Fruit fly (Drosophila melanogaster) whole organism, embryonic: Measurements from ENCODE around the gene RpS5b.
A peak's percentile ranks its signal among the peaks of the same experiment; 100 is the strongest.

ENCODE experiments used
- Ada2b ChIP-seq: fragments of 200-800 bp; sonication (Bioruptor generic); IDR thresholded peaks from 2 replicates; pipeline ENCODE4 v1.3.6; 2022; ENCODE audit warnings: missing biosample characterization, missing genetic modification characterization
- Atf-2 ChIP-seq: fragments of 200-800 bp; sonication (Bioruptor generic); optimal IDR thresholded peaks from 2 replicates; lab custom pipeline; 2016; ENCODE audit warnings: missing biosample characterization, missing genetic modification characterization
- CG10147 ChIP-seq: fragments of 200-800 bp; sonication (Bioruptor generic); optimal IDR thresholded peaks from 2 replicates; lab custom pipeline; 2019; ENCODE audit warnings: missing biosample characterization, mild to moderate bottlenecking, missing genetic modification characterization, moderate library complexity
- CG1024 ChIP-seq: fragments of 200-800 bp; sonication (Bioruptor generic); IDR thresholded peaks from 2 replicates; pipeline ENCODE4 v1.3.6; 2022; ENCODE audit warnings: missing biosample characterization, missing genetic modification characterization
- CG10366 ChIP-seq: fragments of 200-800 bp; sonication (Bioruptor generic); IDR thresholded peaks from 2 replicates; pipeline ENCODE4 v1.3.6; 2022; ENCODE audit warnings: missing biosample characterization, missing genetic modification characterization
- CG10565 ChIP-seq: fragments of 200-800 bp; sonication (Bioruptor generic); optimal IDR thresholded peaks from 3 replicates; lab custom pipeline; 2016; ENCODE audit warnings: missing biosample characterization, mild to moderate bottlenecking, missing genetic modification characterization
- CG11504 ChIP-seq: fragments of 200-800 bp; sonication (Bioruptor generic); optimal IDR thresholded peaks from 3 replicates; lab custom pipeline; 2019; ENCODE audit warnings: missing biosample characterization, mild to moderate bottlenecking, missing genetic modification characterization, moderate library complexity
- CG13123 ChIP-seq: fragments of 200-800 bp; sonication (Bioruptor generic); optimal IDR thresholded peaks from 2 replicates; lab custom pipeline; 2016; ENCODE audit warnings: missing biosample characterization, missing genetic modification characterization
- CG13424 ChIP-seq: fragments of 200-800 bp; sonication (Bioruptor generic); optimal IDR thresholded peaks from 2 replicates; lab custom pipeline; 2019; ENCODE audit warnings: missing biosample characterization, mild to moderate bottlenecking, missing genetic modification characterization, moderate library complexity
- CG14014 ChIP-seq: fragments of 200-800 bp; sonication (Bioruptor generic); IDR thresholded peaks from 2 replicates; pipeline ENCODE4 v1.3.6; 2022; ENCODE audit warnings: missing biosample characterization, missing genetic modification characterization
- CG15514 ChIP-seq: fragments of 200-800 bp; sonication (Bioruptor generic); optimal IDR thresholded peaks from 3 replicates; lab custom pipeline; 2017; ENCODE audit warnings: missing biosample characterization, missing genetic modification characterization, mild to moderate bottlenecking, moderate library complexity, missing genetic modification reagents
- CG16815 ChIP-seq: fragments of 200-800 bp; sonication (Bioruptor generic); optimal IDR thresholded peaks from 3 replicates; lab custom pipeline; 2017; ENCODE audit warnings: missing biosample characterization, mild to moderate bottlenecking, missing genetic modification characterization
- CG2120 ChIP-seq: fragments of 200-800 bp; sonication (Bioruptor generic); optimal IDR thresholded peaks from 3 replicates; lab custom pipeline; 2016; ENCODE audit warnings: missing biosample characterization, missing genetic modification characterization
- CG2875 ChIP-seq: fragments of 200-800 bp; sonication (Bioruptor generic); optimal IDR thresholded peaks from 2 replicates; lab custom pipeline; 2017; ENCODE audit warnings: missing biosample characterization, mild to moderate bottlenecking, missing genetic modification characterization, missing genetic modification reagents
- CG3163 ChIP-seq: fragments of 200-800 bp; sonication (Bioruptor generic); optimal IDR thresholded peaks from 3 replicates; lab custom pipeline; 2016; ENCODE audit warnings: missing biosample characterization, missing genetic modification characterization
- CG3995 ChIP-seq: fragments of 200-800 bp; sonication (Bioruptor generic); optimal IDR thresholded peaks from 3 replicates; lab custom pipeline; 2016; ENCODE audit warnings: missing biosample characterization, missing genetic modification characterization
- CG7556 ChIP-seq: fragments of 200-800 bp; sonication (Bioruptor generic); optimal IDR thresholded peaks from 2 replicates; lab custom pipeline; 2017; ENCODE audit warnings: missing biosample characterization, mild to moderate bottlenecking, missing genetic modification characterization
- CG9797 ChIP-seq: fragments of 200-800 bp; sonication (Bioruptor generic); optimal IDR thresholded peaks from 3 replicates; lab custom pipeline; 2018; ENCODE audit warnings: missing biosample characterization, mild to moderate bottlenecking, missing genetic modification characterization
- CG9817 ChIP-seq: fragments of 200-800 bp; sonication (Bioruptor generic); optimal IDR thresholded peaks from 2 replicates; lab custom pipeline; 2018; ENCODE audit warnings: missing biosample characterization, mild to moderate bottlenecking, missing genetic modification characterization, moderate library complexity
- Chrac-16 ChIP-seq: fragments of 200-800 bp; sonication (Bioruptor generic); optimal IDR thresholded peaks from 3 replicates; lab custom pipeline; 2016; ENCODE audit warnings: missing biosample characterization, missing genetic modification characterization
- ERR ChIP-seq: fragments of 200-800 bp; sonication (Bioruptor generic); optimal IDR thresholded peaks from 2 replicates; lab custom pipeline; 2016; ENCODE audit warnings: missing biosample characterization, missing genetic modification characterization
- Hmr ChIP-seq: fragments of 200-800 bp; sonication (Bioruptor generic); optimal IDR thresholded peaks from 3 replicates; lab custom pipeline; 2017; ENCODE audit warnings: mild to moderate bottlenecking, missing biosample characterization, missing genetic modification reagents, missing genetic modification characterization
- Lim3 ChIP-seq: fragments of 200-800 bp; sonication (Bioruptor generic); IDR thresholded peaks from 2 replicates; pipeline ENCODE4 v1.3.6; 2022; ENCODE audit warnings: missing biosample characterization, missing genetic modification characterization
- Nf-YC ChIP-seq: fragments of 200-800 bp; optimal IDR thresholded peaks from 3 replicates; lab custom pipeline; 2019; ENCODE audit warnings: missing biosample characterization, mild to moderate bottlenecking, missing genetic modification characterization, moderate library complexity
- NfI ChIP-seq: fragments of 200-800 bp; sonication (Bioruptor generic); optimal IDR thresholded peaks from 3 replicates; lab custom pipeline; 2018; ENCODE audit warnings: missing biosample characterization, mild to moderate bottlenecking, missing genetic modification characterization, moderate library complexity
- Six4 ChIP-seq: fragments of 200-800 bp; sonication (Bioruptor generic); optimal IDR thresholded peaks from 2 replicates; lab custom pipeline; 2016; ENCODE audit warnings: missing biosample characterization, missing genetic modification characterization
- Sry-δ ChIP-seq: fragments of 200-800 bp; sonication (Bioruptor generic); optimal IDR thresholded peaks from 2 replicates; lab custom pipeline; 2016; ENCODE audit warnings: missing biosample characterization, missing genetic modification characterization
- ash1 ChIP-seq: fragments of 200-800 bp; sonication (Bioruptor generic); optimal IDR thresholded peaks from 2 replicates; lab custom pipeline; 2018; ENCODE audit warnings: missing biosample characterization, mild to moderate bottlenecking, missing genetic modification characterization
- az2 ChIP-seq: fragments of 200-800 bp; sonication (Bioruptor generic); optimal IDR thresholded peaks from 3 replicates; lab custom pipeline; 2016; ENCODE audit warnings: missing biosample characterization, missing genetic modification characterization
- bcd ChIP-seq: fragments of 200-800 bp; sonication (Bioruptor generic); optimal IDR thresholded peaks from 2 replicates; lab custom pipeline; 2017; ENCODE audit warnings: missing biosample characterization, mild to moderate bottlenecking, missing genetic modification characterization
- bowl ChIP-seq: fragments of 200-800 bp; sonication (Bioruptor generic); IDR thresholded peaks from 2 replicates; pipeline ENCODE4 v1.3.6; 2022; ENCODE audit warnings: missing biosample characterization, missing genetic modification characterization
- chm ChIP-seq: fragments of 200-800 bp; sonication (Bioruptor generic); IDR thresholded peaks from 2 replicates; pipeline ENCODE4 v1.3.6; 2022; ENCODE audit warnings: missing biosample characterization, missing genetic modification characterization
- crp ChIP-seq, 2 experiments: fragments of 200-800 bp; sonication (Bioruptor generic); optimal IDR thresholded peaks; 2 replicates in 1 of 2; 3 replicates in 1 of 2; lab custom pipeline; 2017; ENCODE audit warnings: missing biosample characterization in 2 of 2, missing genetic modification characterization in 2 of 2, mild to moderate bottlenecking in 1 of 2, moderate library complexity in 1 of 2
- disco-r ChIP-seq: fragments of 200-800 bp; sonication (Bioruptor generic); optimal IDR thresholded peaks from 2 replicates; lab custom pipeline; 2016; ENCODE audit warnings: missing biosample characterization, missing genetic modification characterization
- emc ChIP-seq: fragments of 200-800 bp; sonication (Bioruptor generic); optimal IDR thresholded peaks from 2 replicates; lab custom pipeline; 2016; ENCODE audit warnings: missing biosample characterization, missing genetic modification characterization
- fd96Cb ChIP-seq: fragments of 200-800 bp; sonication (Bioruptor generic); optimal IDR thresholded peaks from 2 replicates; lab custom pipeline; 2018; ENCODE audit warnings: missing biosample characterization, mild to moderate bottlenecking, missing genetic modification characterization, moderate library complexity
- ham ChIP-seq: fragments of 200-800 bp; sonication (Bioruptor generic); IDR thresholded peaks from 2 replicates; pipeline ENCODE4 v1.3.6; 2022; ENCODE audit warnings: missing biosample characterization, missing genetic modification characterization
- her ChIP-seq: fragments of 200-800 bp; sonication (Bioruptor generic); optimal IDR thresholded peaks from 2 replicates; lab custom pipeline; 2016; ENCODE audit warnings: missing biosample characterization, missing genetic modification characterization
- insv ChIP-seq, 2 experiments: fragments of 200-800 bp; sonication (Bioruptor generic); optimal IDR thresholded peaks; 3 replicates each; lab custom pipeline; 2016 to 2018; ENCODE audit warnings: missing biosample characterization in 2 of 2, missing genetic modification characterization in 2 of 2
- inv ChIP-seq: fragments of 200-800 bp; sonication (Bioruptor generic); IDR thresholded peaks from 2 replicates; pipeline ENCODE4 v1.3.6; 2022; ENCODE audit warnings: missing biosample characterization, missing genetic modification characterization; ENCODE audit not compliant: partially characterized antibody
- knrl ChIP-seq: fragments of 200-800 bp; sonication (Bioruptor generic); IDR thresholded peaks from 3 replicates; pipeline ENCODE4 v1.3.6; 2022; ENCODE audit warnings: missing biosample characterization, missing genetic modification characterization; ENCODE audit not compliant: partially characterized antibody
- lov ChIP-seq, 2 experiments: fragments of 200-800 bp in 1 of 2; fragments of >200 bp in 1 of 2; sonication (Bioruptor generic) in 1 of 2; IDR thresholded peaks in 1 of 2; optimal IDR thresholded peaks in 1 of 2; 2 replicates in 1 of 2; 3 replicates in 1 of 2; pipeline versions ENCODE4 v1.3.6 to Lab custom; 2017 to 2022; ENCODE audit warnings: missing biosample characterization in 1 of 2, missing genetic modification characterization in 1 of 2
- run ChIP-seq: fragments of 200-800 bp; sonication (Bioruptor generic); optimal IDR thresholded peaks from 3 replicates; lab custom pipeline; 2018; ENCODE audit warnings: missing biosample characterization, mild to moderate bottlenecking, missing genetic modification characterization
- slou ChIP-seq: fragments of 200-800 bp; sonication (Bioruptor generic); optimal IDR thresholded peaks from 3 replicates; lab custom pipeline; 2016; ENCODE audit warnings: missing biosample characterization, missing genetic modification characterization
- tin ChIP-seq: fragments of 200-800 bp; sonication (Bioruptor generic); optimal IDR thresholded peaks from 3 replicates; lab custom pipeline; 2016; ENCODE audit warnings: missing biosample characterization, missing genetic modification characterization
- toy ChIP-seq: fragments of 200-800 bp; sonication (Bioruptor generic); IDR thresholded peaks from 2 replicates; pipeline ENCODE4 v1.3.6; 2022; ENCODE audit warnings: missing biosample characterization, missing genetic modification characterization
- usp ChIP-seq: fragments of >200 bp; optimal IDR thresholded peaks from 2 replicates; lab custom pipeline; 2017; ENCODE audit warnings: missing biosample characterization, missing genetic modification characterization
- wdn ChIP-seq: fragments of 200-800 bp; sonication (Bioruptor generic); IDR thresholded peaks from 2 replicates; pipeline ENCODE4 v1.3.6; 2022; ENCODE audit warnings: missing biosample characterization, missing genetic modification characterization
- wor ChIP-seq: fragments of 200-800 bp; sonication (Bioruptor generic); IDR thresholded peaks from 2 replicates; pipeline ENCODE4 v1.3.6; 2022; ENCODE audit warnings: missing biosample characterization, missing genetic modification characterization
- z ChIP-seq: fragments of 200-800 bp; sonication (Bioruptor generic); IDR thresholded peaks from 3 replicates; pipeline ENCODE4 v1.3.6; 2022; ENCODE audit warnings: missing biosample characterization, missing genetic modification characterization

The RpS5b gene

dm6 chr3R:14903837-14904431, 2.6 kb upstream of the RpS5b start, which contains the start of gene VhaPPA1-1 (continued):
- TF ChIP-seq Nf-YC (tag; lab: Kevin White, UChicago): peak; percentile 60
- no peak for TF ChIP-seq CG10565
- peak; percentile 57; the same call in 1 of the 2 replicates for TF ChIP-seq chm
- peak in 1 of 2 experiments; percentile 69 for TF ChIP-seq crp (GFP tag; optimal IDR thresholded peaks at IDR 0.05; lab: Kevin White, UChicago)
- peak; percentile 28 for TF ChIP-seq bcd
- peak; percentile 43 for TF ChIP-seq Hmr (GFP tag; lab: Kevin White, UChicago)
- TF ChIP-seq CG10147 (GFP tag; lab: Kevin White, UChicago): peak; percentile 58
- TF ChIP-seq Sry-δ (GFP tag; lab: Kevin White, UChicago): peak; percentile 86
- TF ChIP-seq wor: no peak
- TF ChIP-seq CG11504 (tag; lab: Kevin White, UChicago): peak; percentile 53
- no peak for TF ChIP-seq bowl (GFP tag; lab: Robert Waterston, UW)
- no peak for TF ChIP-seq fd96Cb (tag; lab: Kevin White, UChicago)
- TF ChIP-seq ERR (GFP tag; lab: Kevin White, UChicago): no peak
- peak; percentile 1 for TF ChIP-seq Chrac-16
- TF ChIP-seq CG14014: no peak
- TF ChIP-seq Ada2b (GFP tag; lab: Robert Waterston, UW): 0 out of 2 replicates have a peak, but pooled peaks have one; percentile 14
- no peak for TF ChIP-seq ash1
- no peak for TF ChIP-seq ham (GFP tag; lab: Robert Waterston, UW)
- peak in 1 of 2 experiments; percentile 5 for TF ChIP-seq insv (GFP tag; optimal IDR thresholded peaks at IDR 0.05; lab: Kevin White, UChicago)
- TF ChIP-seq disco-r: no peak
- no peak for TF ChIP-seq az2
- peak; percentile 68 for TF ChIP-seq CG3995 (GFP tag; lab: Kevin White, UChicago)
- no peak for TF ChIP-seq CG2875 (GFP tag; lab: Kevin White, UChicago)
- no peak for TF ChIP-seq CG16815
- TF ChIP-seq inv (GFP tag; lab: Robert Waterston, UW): 0 out of 2 replicates have a peak, but pooled peaks have one; percentile 14
- no peak for TF ChIP-seq z (GFP tag; lab: Robert Waterston, UW)
- no peak for TF ChIP-seq CG13424 (tag; lab: Kevin White, UChicago)
- peak; percentile 55 for TF ChIP-seq CG15514 (GFP tag; lab: Kevin White, UChicago)
- no peak for TF ChIP-seq Atf-2 (GFP tag; lab: Kevin White, UChicago)
- TF ChIP-seq Six4 (GFP tag; lab: Kevin White, UChicago): no peak
- no peak for TF ChIP-seq toy (GFP tag; lab: Robert Waterston, UW)
- no peak for TF ChIP-seq CG10366 (GFP tag; lab: Robert Waterston, UW)
- no peak for TF ChIP-seq wdn
- TF ChIP-seq knrl (GFP tag; lab: Robert Waterston, UW): peak; percentile 61
- no peak for TF ChIP-seq slou
- TF ChIP-seq usp (GFP tag; lab: Kevin White, UChicago): no peak
- TF ChIP-seq lov (optimal IDR thresholded peaks at IDR 0.05; lab: Kevin White, UChicago): no peak
- TF ChIP-seq lov (GFP tag; IDR thresholded peaks at IDR 0.05; lab: Robert Waterston, UW): no peak
- no peak for TF ChIP-seq her (GFP tag; lab: Kevin White, UChicago)
- peak; percentile 14 for TF ChIP-seq NfI (GFP tag; lab: Kevin White, UChicago)
- no peak for TF ChIP-seq emc
- no peak for TF ChIP-seq Lim3
- TF ChIP-seq tin: no peak
- no peak for TF ChIP-seq CG3163 (GFP tag; lab: Kevin White, UChicago)
- TF ChIP-seq CG13123: no peak
- peak; percentile 16 for TF ChIP-seq CG9817
- TF ChIP-seq CG7556: no peak
- TF ChIP-seq CG2120 (GFP tag; lab: Kevin White, UChicago): peak; percentile 30
- no peak for TF ChIP-seq run (tag; lab: Kevin White, UChicago)
- TF ChIP-seq CG9797 (GFP tag; lab: Kevin White, UChicago): peak; percentile 55
- TF ChIP-seq CG1024 (GFP tag; lab: Robert Waterston, UW): no peak
